Fruit fly (Drosophila melanogaster): ENCODE results near the gene CG31036.

dm6 chr3R:29866706-29867105 lies 41.2 kb upstream of the CG31036 start:
- TF ChIP-seq CG6808 (GFP tag; optimal IDR thresholded peaks at IDR 0.05) (no peak), CG31627 (GFP tag; optimal IDR thresholded peaks at IDR 0.05) (no peak), Ets21C (GFP tag; optimal IDR thresholded peaks at IDR 0.05) (no peak), achi (GFP tag; optimal IDR thresholded peaks at IDR 0.05) (no peak), CG10669 (GFP tag; optimal IDR thresholded peaks at IDR 0.05) (no peak), CG6854 (GFP tag; optimal IDR thresholded peaks at IDR 0.05) (no peak), CG8119 (GFP tag; IDR thresholded peaks at IDR 0.05) (no peak), Gug (GFP tag; IDR thresholded peaks at IDR 0.05) (no peak), OdsH (GFP tag; optimal IDR thresholded peaks at IDR 0.05) (no peak), CG15336 (GFP tag; IDR thresholded peaks at IDR 0.05) (no peak), Smox (GFP tag; optimal IDR thresholded peaks at IDR 0.05) (no peak), Sox102F (GFP tag; optimal IDR thresholded peaks at IDR 0.05) (no peak), eg (GFP tag; IDR thresholded peaks at IDR 0.05) (no peak)

All from whole organism, prepupa.